Worm (Caenorhabditis elegans) whole organism, early embryonic: ENCODE data around the gene nhr-255.

Source experiments
- ama-1 ChIP-seq: fragments of 150-350 bp; optimal IDR thresholded peaks from 2 replicates; lab custom pipeline; 2014
- ceh-13 ChIP-seq: fragments of 200-800 bp; sonication (Bioruptor generic); optimal IDR thresholded peaks from 2 replicates; lab custom pipeline; 2018; ENCODE audit warnings: mild to moderate bottlenecking, missing genetic modification characterization, missing compliant biosample characterization
- flt-1 ChIP-seq: fragments of 200-800 bp; sonication (Bioruptor generic); IDR thresholded peaks from 2 replicates; pipeline ENCODE4 v1.3.6; 2022; ENCODE audit warnings: missing genetic modification characterization, missing compliant biosample characterization
- hmbx-1 ChIP-seq: sonication (generic microtip); optimal IDR thresholded peaks from 2 replicates; lab custom pipeline; 2016; ENCODE audit warnings: mild to moderate bottlenecking, missing genetic modification characterization, missing compliant biosample characterization
- hmg-4 ChIP-seq: fragments of 200-800 bp; sonication (Bioruptor generic); optimal IDR thresholded peaks from 2 replicates; lab custom pipeline; 2018; ENCODE audit warnings: mild to moderate bottlenecking, missing genetic modification characterization, missing compliant biosample characterization
- hnd-1 ChIP-seq: sonication (generic microtip); optimal IDR thresholded peaks from 2 replicates; lab custom pipeline; 2016; ENCODE audit warnings: missing genetic modification characterization, missing compliant biosample characterization
- tbx-11 ChIP-seq: fragments of 200-800 bp; sonication (Bioruptor generic); IDR thresholded peaks from 2 replicates; pipeline ENCODE4 v1.3.6; 2022; ENCODE audit warnings: missing genetic modification characterization, missing compliant biosample characterization
- tbx-37 ChIP-seq: fragments of 200-800 bp; sonication (Bioruptor generic); conservative IDR thresholded peaks from 2 replicates; pipeline ENCODE4 v1.3.6; 2022; ENCODE audit warnings: missing genetic modification reagents, missing genetic modification characterization, missing compliant biosample characterization
- tra-4 ChIP-seq: sonication (generic microtip); optimal IDR thresholded peaks from 2 replicates; lab custom pipeline; 2017; ENCODE audit warnings: missing genetic modification characterization, missing compliant biosample characterization

- TF ChIP-seq ama-1 (lab: Kevin White, UChicago) (no peak), hmbx-1 (tag; lab: Kevin White, UChicago) (no peak), flt-1 (GFP tag; lab: Robert Waterston, UW) (no peak), tbx-11 (GFP tag; lab: Robert Waterston, UW) (no peak), hnd-1 (tag; lab: Kevin White, UChicago) (no peak), tbx-37 (no peak), hmg-4 (GFP tag; lab: Kevin White, UChicago) (no peak), ceh-13 (no peak), tra-4 (tag; lab: Kevin White, UChicago) (no peak)
These were observed 37.1 kb downstream of the nhr-255 start for ce11 chrX:15779503-15779902.
